Fruit fly (Drosophila melanogaster) whole organism, embryonic: ENCODE measurements around the gene simj.
A peak's percentile ranks its signal among the peaks of the same experiment; 100 is the strongest.

Experiments
- Abd-B ChIP-seq: fragments of 200-800 bp; sonication (Bioruptor generic); optimal IDR thresholded peaks from 2 replicates; lab custom pipeline; 2018; ENCODE audit warnings: missing biosample characterization, mild to moderate bottlenecking, missing genetic modification characterization, moderate library complexity
- Asciz ChIP-seq: fragments of 200-800 bp; sonication (Bioruptor generic); optimal IDR thresholded peaks from 2 replicates; lab custom pipeline; 2017; ENCODE audit warnings: missing biosample characterization, mild to moderate bottlenecking, missing genetic modification characterization, missing genetic modification reagents
- Blimp-1 ChIP-seq: fragments of 200-800 bp; sonication (Bioruptor generic); optimal IDR thresholded peaks from 3 replicates; lab custom pipeline; 2018; ENCODE audit warnings: missing biosample characterization, missing genetic modification characterization, mild to moderate bottlenecking, moderate library complexity, missing genetic modification reagents
- CG11085 ChIP-seq: fragments of 200-800 bp; sonication (Bioruptor generic); IDR thresholded peaks from 2 replicates; pipeline ENCODE4 v1.3.6; 2022; ENCODE audit warnings: missing biosample characterization, missing genetic modification characterization
- CG12219 ChIP-seq: fragments of 200-800 bp; sonication (Bioruptor generic); optimal IDR thresholded peaks from 3 replicates; lab custom pipeline; 2018; ENCODE audit warnings: missing biosample characterization, mild to moderate bottlenecking, missing genetic modification characterization
- CG12299 ChIP-seq: fragments of 200-800 bp; sonication (Bioruptor generic); optimal IDR thresholded peaks from 2 replicates; lab custom pipeline; 2018; ENCODE audit warnings: missing biosample characterization, mild to moderate bottlenecking, missing genetic modification characterization
- CG13894 ChIP-seq: fragments of 200-800 bp; sonication (Bioruptor generic); optimal IDR thresholded peaks from 3 replicates; lab custom pipeline; 2018; ENCODE audit warnings: missing biosample characterization, mild to moderate bottlenecking, missing genetic modification characterization, moderate library complexity
- CG17359 ChIP-seq: fragments of 200-800 bp; sonication (Bioruptor generic); optimal IDR thresholded peaks from 3 replicates; lab custom pipeline; 2018; ENCODE audit warnings: missing biosample characterization, mild to moderate bottlenecking, missing genetic modification characterization, moderate library complexity
- CG17912 ChIP-seq: fragments of 200-800 bp; sonication (Bioruptor generic); optimal IDR thresholded peaks from 2 replicates; lab custom pipeline; 2018; ENCODE audit warnings: missing biosample characterization, mild to moderate bottlenecking, missing genetic modification characterization
- CG18599 ChIP-seq: fragments of 200-800 bp; sonication (Bioruptor generic); optimal IDR thresholded peaks from 3 replicates; lab custom pipeline; 2017; ENCODE audit warnings: missing biosample characterization, missing genetic modification characterization, mild to moderate bottlenecking, moderate library complexity, missing genetic modification reagents
- CG2116 ChIP-seq: fragments of 200-800 bp; sonication (Bioruptor generic); optimal IDR thresholded peaks from 3 replicates; lab custom pipeline; 2018; ENCODE audit warnings: missing biosample characterization, mild to moderate bottlenecking, missing genetic modification characterization
- CG30403 ChIP-seq: fragments of 200-800 bp; sonication (Bioruptor generic); optimal IDR thresholded peaks from 3 replicates; lab custom pipeline; 2016; ENCODE audit warnings: missing biosample characterization, missing genetic modification characterization
- CG31441 ChIP-seq: fragments of 200-800 bp; sonication (Bioruptor generic); IDR thresholded peaks from 2 replicates; pipeline ENCODE4 v1.3.6; 2022; ENCODE audit warnings: missing biosample characterization, missing genetic modification characterization
- CG32532 ChIP-seq: fragments of 200-800 bp; sonication (Bioruptor generic); IDR thresholded peaks from 2 replicates; pipeline ENCODE4 v1.3.6; 2022; ENCODE audit warnings: missing biosample characterization, missing genetic modification characterization
- CG4617 ChIP-seq: fragments of 200-800 bp; sonication (Bioruptor generic); optimal IDR thresholded peaks from 3 replicates; lab custom pipeline; 2016; ENCODE audit warnings: missing biosample characterization, missing genetic modification characterization, borderline replicate concordance
- CG4707 ChIP-seq: fragments of 200-800 bp; sonication (Bioruptor generic); optimal IDR thresholded peaks from 2 replicates; lab custom pipeline; 2018; ENCODE audit warnings: missing biosample characterization, mild to moderate bottlenecking, missing genetic modification characterization, moderate library complexity
- CG7839 ChIP-seq: fragments of 200-800 bp; sonication (Bioruptor generic); optimal IDR thresholded peaks from 3 replicates; lab custom pipeline; 2018; ENCODE audit warnings: missing biosample characterization, mild to moderate bottlenecking, missing genetic modification characterization, moderate library complexity
- CG8089 ChIP-seq: fragments of 200-800 bp; sonication (Bioruptor generic); optimal IDR thresholded peaks from 3 replicates; lab custom pipeline; 2016; ENCODE audit warnings: missing biosample characterization, missing genetic modification characterization
- E2f1 ChIP-seq: fragments of 200-800 bp; sonication (Bioruptor generic); IDR thresholded peaks from 2 replicates; pipeline ENCODE4 v1.3.6; 2022; ENCODE audit warnings: missing biosample characterization, missing genetic modification characterization
- Gsc ChIP-seq: fragments of 200-800 bp; sonication (Bioruptor generic); IDR thresholded peaks from 2 replicates; pipeline ENCODE4 v1.3.6; 2022; ENCODE audit warnings: missing biosample characterization, missing genetic modification characterization
- Lpt ChIP-seq: fragments of >200 bp; optimal IDR thresholded peaks from 2 replicates; lab custom pipeline; 2018; ENCODE audit warnings: missing biosample characterization, missing genetic modification characterization
- Med ChIP-seq: fragments of 200-800 bp; sonication (Bioruptor generic); peaks from one replicate; lab custom pipeline; 2016; ENCODE audit warnings: missing biosample characterization, missing genetic modification characterization, mild to moderate bottlenecking, inconsistent platforms, moderate library complexity
- Mes4 ChIP-seq: fragments of 200-800 bp; sonication (Bioruptor generic); optimal IDR thresholded peaks from 2 replicates; lab custom pipeline; 2016; ENCODE audit warnings: missing biosample characterization, missing genetic modification characterization
- Opbp ChIP-seq: fragments of 200-800 bp; sonication (Bioruptor generic); IDR thresholded peaks from 3 replicates; pipeline ENCODE4 v1.3.6; 2022; ENCODE audit warnings: missing biosample characterization, missing genetic modification characterization; ENCODE audit not compliant: partially characterized antibody
- Pdp1 ChIP-seq, 2 experiments: fragments of 200-800 bp; sonication (Bioruptor generic); optimal IDR thresholded peaks; 3 replicates each; lab custom pipeline; 2016; ENCODE audit warnings: missing biosample characterization in 2 of 2, missing genetic modification characterization in 2 of 2, mild to moderate bottlenecking in 1 of 2, moderate library complexity in 1 of 2
- Sox102F ChIP-seq: fragments of 200-800 bp; sonication (Bioruptor generic); optimal IDR thresholded peaks from 2 replicates; lab custom pipeline; 2018; ENCODE audit warnings: missing biosample characterization, mild to moderate bottlenecking, missing genetic modification characterization, moderate library complexity
- al ChIP-seq: fragments of 200-800 bp; sonication (Bioruptor generic); IDR thresholded peaks from 2 replicates; pipeline ENCODE4 v1.3.6; 2022; ENCODE audit warnings: missing biosample characterization, missing genetic modification characterization
- bsh ChIP-seq, 2 experiments: fragments of 200-800 bp; sonication (Bioruptor generic); optimal IDR thresholded peaks; 2 replicates each; lab custom pipeline; 2017 to 2018; ENCODE audit warnings: mild to moderate bottlenecking in 2 of 2, missing biosample characterization in 2 of 2, missing genetic modification characterization in 2 of 2, moderate library complexity in 1 of 2
- corto ChIP-seq: fragments of 200-800 bp; sonication (Bioruptor generic); optimal IDR thresholded peaks from 2 replicates; lab custom pipeline; 2016; ENCODE audit warnings: missing biosample characterization, mild to moderate bottlenecking, missing genetic modification characterization, moderate library complexity
- croc ChIP-seq: fragments of 200-800 bp; sonication (Bioruptor generic); conservative IDR thresholded peaks from 3 replicates; pipeline ENCODE4 v1.3.6; 2022; ENCODE audit warnings: missing biosample characterization, missing genetic modification characterization
- esg ChIP-seq: fragments of 200-800 bp; sonication (Bioruptor generic); conservative IDR thresholded peaks from 2 replicates; pipeline ENCODE4 v1.3.6; 2022; ENCODE audit warnings: missing biosample characterization, missing genetic modification characterization
- fru ChIP-seq: fragments of >200 bp; optimal IDR thresholded peaks from 2 replicates; lab custom pipeline; 2017
- ham ChIP-seq: fragments of 200-800 bp; sonication (Bioruptor generic); IDR thresholded peaks from 2 replicates; pipeline ENCODE4 v1.3.6; 2022; ENCODE audit warnings: missing biosample characterization, missing genetic modification characterization
- klu ChIP-seq: fragments of 200-800 bp; sonication (Bioruptor generic); IDR thresholded peaks from 2 replicates; pipeline ENCODE4 v1.3.6; 2022; ENCODE audit warnings: missing biosample characterization, missing genetic modification characterization
- lilli ChIP-seq: fragments of 200-800 bp; sonication (Bioruptor generic); optimal IDR thresholded peaks from 3 replicates; lab custom pipeline; 2016; ENCODE audit warnings: missing biosample characterization, missing genetic modification characterization
- mirr ChIP-seq: fragments of 200-800 bp; sonication (Bioruptor generic); optimal IDR thresholded peaks from 3 replicates; lab custom pipeline; 2018; ENCODE audit warnings: missing biosample characterization, mild to moderate bottlenecking, missing genetic modification characterization
- mld ChIP-seq: fragments of 200-800 bp; sonication (Bioruptor generic); IDR thresholded peaks from 3 replicates; pipeline ENCODE4 v1.3.6; 2022; ENCODE audit warnings: missing biosample characterization, missing genetic modification characterization; ENCODE audit not compliant: partially characterized antibody
- pan ChIP-seq, 4 experiments: fragments of >200 bp in 3 of 4; fragments of 200-800 bp in 1 of 4; sonication (Bioruptor generic) in 1 of 4; optimal IDR thresholded peaks in 3 of 4; IDR thresholded peaks in 1 of 4; 2 replicates each; pipeline versions ENCODE4 v1.3.6 to Lab custom; 2017 to 2022; ENCODE audit warnings: missing biosample characterization in 2 of 4, missing genetic modification characterization in 2 of 4, mixed read lengths in 1 of 4
- phol ChIP-seq: fragments of 200-800 bp; sonication (Bioruptor generic); optimal IDR thresholded peaks from 3 replicates; lab custom pipeline; 2018; ENCODE audit warnings: missing biosample characterization, mild to moderate bottlenecking, missing genetic modification characterization, moderate library complexity
- salm ChIP-seq: fragments of 200-800 bp; sonication (Bioruptor generic); optimal IDR thresholded peaks from 2 replicates; lab custom pipeline; 2018; ENCODE audit warnings: missing biosample characterization, mild to moderate bottlenecking, missing genetic modification characterization
- sc ChIP-seq, 3 experiments: fragments of >200 bp in 2 of 3; fragments of 200-800 bp in 1 of 3; sonication (Bioruptor generic) in 1 of 3; optimal IDR thresholded peaks; 2 replicates in 2 of 3; 3 replicates in 1 of 3; lab custom pipeline; 2017; ENCODE audit warnings: mild to moderate bottlenecking in 1 of 3, missing biosample characterization in 1 of 3, missing genetic modification characterization in 1 of 3, missing genetic modification reagents in 1 of 3
- schlank ChIP-seq: fragments of 200-800 bp; sonication (Bioruptor generic); optimal IDR thresholded peaks from 2 replicates; lab custom pipeline; 2018; ENCODE audit warnings: missing biosample characterization, mild to moderate bottlenecking, missing genetic modification characterization
- sens ChIP-seq: fragments of 200-800 bp; sonication (Bioruptor generic); peaks from one replicate; lab custom pipeline; 2016; ENCODE audit warnings: missing biosample characterization, missing genetic modification characterization
- sna ChIP-seq: fragments of 200-800 bp; sonication (Bioruptor generic); IDR thresholded peaks from 2 replicates; pipeline ENCODE4 v1.3.6; 2022; ENCODE audit warnings: missing biosample characterization, missing genetic modification characterization; ENCODE audit not compliant: partially characterized antibody
- tio ChIP-seq: fragments of 200-800 bp; sonication (Bioruptor generic); optimal IDR thresholded peaks from 2 replicates; lab custom pipeline; 2017; ENCODE audit warnings: missing biosample characterization, missing genetic modification characterization, inconsistent platforms
- wor ChIP-seq: fragments of 200-800 bp; sonication (Bioruptor generic); IDR thresholded peaks from 2 replicates; pipeline ENCODE4 v1.3.6; 2022; ENCODE audit warnings: missing biosample characterization, missing genetic modification characterization
- zen2 ChIP-seq: fragments of 200-800 bp; sonication (Bioruptor generic); IDR thresholded peaks from 3 replicates; pipeline ENCODE4 v1.3.6; 2022; ENCODE audit warnings: missing biosample characterization, missing genetic modification characterization; ENCODE audit not compliant: partially characterized antibody

Gene simj

DNA sequence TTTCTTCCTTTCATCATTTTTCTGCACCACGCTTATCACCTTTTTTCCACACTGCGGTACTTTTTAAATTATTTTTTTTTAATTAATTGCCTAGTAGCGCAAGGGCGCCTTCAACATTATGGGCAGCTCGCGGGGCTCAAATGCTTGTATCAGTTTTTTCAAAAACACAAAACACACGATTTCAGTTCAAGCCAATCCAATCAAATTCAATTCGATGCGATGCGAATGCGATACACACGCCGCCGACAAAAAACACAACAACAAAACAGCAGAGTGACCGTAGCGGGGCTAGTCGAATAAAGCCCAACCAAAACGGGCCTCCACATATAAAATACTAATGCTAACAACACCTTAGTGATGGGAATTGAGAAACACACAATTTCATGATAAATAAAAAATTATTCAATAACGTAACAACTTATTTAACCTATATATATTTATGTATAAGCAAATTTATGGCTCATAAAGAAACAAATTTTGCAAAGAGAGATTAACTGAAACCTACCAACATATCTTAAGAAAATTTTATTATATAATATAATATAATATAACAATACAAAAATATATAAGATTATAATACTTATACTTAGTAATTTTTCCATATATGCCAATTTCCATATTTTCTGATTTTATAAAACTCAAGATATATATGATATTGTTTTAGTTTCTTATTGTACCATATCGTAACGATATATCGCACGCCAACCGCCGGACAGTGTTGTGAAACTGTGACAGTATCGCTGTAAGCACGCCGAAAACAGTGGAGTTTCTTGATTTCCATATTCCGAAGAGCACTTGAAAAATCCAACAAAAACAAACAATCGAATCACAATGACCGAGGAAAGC is 3.6 kb upstream of the simj start, which contains the start of the genes CG32066 and CG8003 (continued):
- no peak for TF ChIP-seq croc
- TF ChIP-seq CG32532 (GFP tag; lab: Robert Waterston, UW) = peak; percentile 51; the same call in 1 of the 2 replicates
- no peak for TF ChIP-seq CG12219 (GFP tag; lab: Kevin White, UChicago)
- no peak for TF ChIP-seq CG8089 (GFP tag; lab: Kevin White, UChicago)
- no peak for TF ChIP-seq Blimp-1 (GFP tag; lab: Kevin White, UChicago)
- no peak for TF ChIP-seq schlank
- peak; percentile 15 for TF ChIP-seq Sox102F (GFP tag; lab: Kevin White, UChicago)
- TF ChIP-seq CG17912 = no peak
- TF ChIP-seq CG30403 (GFP tag; lab: Kevin White, UChicago) = peak; percentile 64
- peak; percentile 45 for TF ChIP-seq CG12299 (tag; lab: Kevin White, UChicago)
- TF ChIP-seq phol (tag; lab: Kevin White, UChicago) = peak; percentile 25
- TF ChIP-seq CG13894 = no peak
- TF ChIP-seq Mes4 (GFP tag; lab: Kevin White, UChicago) = no peak
- no peak for TF ChIP-seq sc (optimal IDR thresholded peaks at IDR 0.05; lab: Kevin White, UChicago)
- TF ChIP-seq sc (GFP tag; optimal IDR thresholded peaks at IDR 0.05; lab: Kevin White, UChicago) = no peak
- TF ChIP-seq salm (tag; lab: Kevin White, UChicago) = peak; percentile 28
- peak; percentile 10 for TF ChIP-seq CG4617 (GFP tag; lab: Kevin White, UChicago)
- TF ChIP-seq Pdp1 (GFP tag; optimal IDR thresholded peaks at IDR 0.05; lab: Kevin White, UChicago) = peak in 1 of 2 experiments; percentile 27
- TF ChIP-seq al (GFP tag; lab: Robert Waterston, UW) = no peak
- TF ChIP-seq Lpt = no peak
- no peak; the same call in 2 of the 3 replicates for TF ChIP-seq zen2
- no peak for TF ChIP-seq klu (GFP tag; lab: Robert Waterston, UW)
- peak; percentile 4 for TF ChIP-seq CG17359
- TF ChIP-seq esg = no peak
- TF ChIP-seq CG18599 (GFP tag; lab: Kevin White, UChicago) = peak; percentile 30
- peak; percentile 39 for TF ChIP-seq CG7839 (tag; lab: Kevin White, UChicago)
- TF ChIP-seq Gsc (GFP tag; lab: Robert Waterston, UW) = no peak
- peak; percentile 9 for TF ChIP-seq Asciz (GFP tag; lab: Kevin White, UChicago)
- peak; percentile 6 for TF ChIP-seq Abd-B
- no peak for TF ChIP-seq pan (optimal IDR thresholded peaks at IDR 0.05; lab: Kevin White, UChicago)
- peak in 1 of 2 experiments; percentile 17 for TF ChIP-seq pan (GFP tag; optimal IDR thresholded peaks at IDR 0.05 in 1 of 2, IDR thresholded peaks at IDR 0.05 in 1 of 2)
- TF ChIP-seq fru (lab: Kevin White, UChicago) = no peak
- no peak for TF ChIP-seq lilli (GFP tag; lab: Kevin White, UChicago)
- TF ChIP-seq wor = no peak
- 0 out of 2 replicates have a peak, but pooled peaks have one; percentile 41 for TF ChIP-seq CG11085 (GFP tag; lab: Robert Waterston, UW)
- TF ChIP-seq sens = peak; percentile 78
- TF ChIP-seq tio (GFP tag; lab: Kevin White, UChicago) = no peak
- TF ChIP-seq Med (GFP tag; lab: Kevin White, UChicago) = peak; percentile 90
- TF ChIP-seq mld = peak; percentile 70; the same call in 2 of the 3 replicates
- peak; percentile 85 for TF ChIP-seq sna
- peak; percentile 4 for TF ChIP-seq CG2116
- peak; percentile 97 for TF ChIP-seq Opbp (GFP tag; lab: Robert Waterston, UW)
- TF ChIP-seq mirr = peak; percentile 8
- no peak for TF ChIP-seq E2f1
- TF ChIP-seq corto (GFP tag; lab: Kevin White, UChicago) = no peak
- peak; percentile 53 for TF ChIP-seq CG4707 (GFP tag; lab: Kevin White, UChicago)
- peak; percentile 27; the same call in 1 of the 2 replicates for TF ChIP-seq CG31441 (GFP tag; lab: Robert Waterston, UW)
- no peak for TF ChIP-seq ham (GFP tag; lab: Robert Waterston, UW)
- peak; percentile 31 to 41 for TF ChIP-seq bsh (GFP tag; optimal IDR thresholded peaks at IDR 0.05; lab: Kevin White, UChicago)
